Worm (Caenorhabditis elegans): ENCODE measurements around the gene Y69A2AR.32.

Gene Y69A2AR.32

DNA sequence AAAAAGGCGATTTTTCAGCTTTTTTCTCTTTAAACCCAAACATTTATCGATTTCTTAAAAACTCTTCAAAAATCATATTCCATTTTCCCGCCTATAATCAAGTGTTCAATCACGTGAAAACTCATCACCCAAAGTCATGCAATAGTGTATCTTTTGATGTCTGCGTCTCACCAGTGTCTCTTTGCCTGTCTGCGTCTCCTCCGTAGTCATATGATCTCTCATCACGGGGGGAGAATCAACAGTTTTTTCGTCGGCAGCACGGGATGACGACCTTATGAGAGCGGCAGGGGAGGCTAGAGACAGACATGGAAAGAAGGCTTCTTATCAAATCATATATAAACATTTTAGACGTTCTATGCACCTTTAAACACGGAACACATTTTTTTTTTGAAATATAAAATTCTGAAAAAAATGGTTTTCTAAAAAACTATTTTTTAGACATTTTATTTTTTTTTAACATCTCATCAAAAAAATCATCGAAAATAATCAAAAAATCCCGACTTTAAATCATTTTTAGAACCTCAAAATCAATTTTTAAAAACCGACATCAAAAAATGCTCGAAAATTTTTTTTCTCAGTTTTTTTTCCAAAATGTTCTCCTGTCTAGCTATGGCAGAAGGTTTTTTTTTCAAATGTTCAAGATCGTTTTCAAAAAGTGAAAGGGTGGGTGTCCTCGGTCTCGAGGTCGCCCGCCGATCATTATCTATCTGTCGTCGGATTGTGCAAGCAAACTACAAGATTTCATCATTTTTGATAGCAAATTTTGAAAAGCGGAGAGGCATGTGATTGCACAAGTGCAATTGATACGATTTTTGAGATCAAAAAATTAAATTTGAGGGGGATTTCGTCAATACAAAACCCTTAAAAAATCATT, 8.0 kb upstream of the Y69A2AR.32 start (continued):
- TF ChIP-seq nhr-237 (tag; optimal IDR thresholded peaks at IDR 0.05) (no peak), ceh-20 (GFP tag; IDR thresholded peaks at IDR 0.05) (peak; percentile 99), unc-62 (GFP tag; optimal IDR thresholded peaks at IDR 0.05 in 1 of 2) (peak; percentile 66 to 99), unc-62 (tag; optimal IDR thresholded peaks at IDR 0.05) (no peak), dmd-9 (GFP tag; IDR thresholded peaks at IDR 0.05) (peak; percentile 83), nhr-102 (tag; optimal IDR thresholded peaks at IDR 0.05) (peak; percentile 96), hmg-1.1 (GFP tag; IDR thresholded peaks at IDR 0.05) (peak; percentile 95), nhr-48 (tag; optimal IDR thresholded peaks at IDR 0.05) (peak; percentile 96)

DNA sequence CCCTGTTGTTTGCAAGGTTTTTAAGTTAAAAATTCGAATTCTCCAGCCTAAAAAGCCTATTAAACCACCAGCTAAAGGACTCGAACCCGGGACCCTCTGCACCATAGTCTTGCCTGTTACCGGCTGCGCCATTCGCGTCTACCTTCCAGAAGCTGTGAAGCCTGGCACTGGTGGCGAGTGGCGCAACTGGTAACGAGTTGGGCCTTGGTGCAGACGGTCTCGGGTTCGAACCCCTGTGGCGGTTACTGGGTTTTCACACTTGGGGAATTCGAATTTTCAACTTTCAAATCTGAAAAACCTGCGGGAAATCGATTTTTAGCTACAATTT, 7.4 kb upstream of the Y69A2AR.32 start:
- peak; percentile 59; the same call in 1 of the 2 replicates for TF ChIP-seq madf-9 (GFP tag; conservative IDR thresholded peaks at IDR 0.05)
- TF ChIP-seq dmd-8 (GFP tag; IDR thresholded peaks at IDR 0.05): peak; percentile 40; the same call in 1 of the 2 replicates
- no peak for TF ChIP-seq dmd-6 (GFP tag; IDR thresholded peaks at IDR 0.05)
- no peak for TF ChIP-seq vab-7 (GFP tag; IDR thresholded peaks at IDR 0.05)
- TF ChIP-seq lim-7 (GFP tag; IDR thresholded peaks at IDR 0.05): 0 out of 2 replicates have a peak, but pooled peaks have one; percentile 42
- 0 out of 2 replicates have a peak, but pooled peaks have one; percentile 43 for TF ChIP-seq pha-4 (GFP tag; IDR thresholded peaks at IDR 0.05)
- TF ChIP-seq pha-4 (tag; optimal IDR thresholded peaks at IDR 0.05): no peak
- 0 out of 2 replicates have a peak, but pooled peaks have one; percentile 65 for TF ChIP-seq Y48G9A.11 (GFP tag; IDR thresholded peaks at IDR 0.05)
- TF ChIP-seq ctbp-1 (GFP tag; IDR thresholded peaks at IDR 0.05): peak; percentile 43; the same call in 1 of the 2 replicates
- TF ChIP-seq madf-5 (GFP tag; IDR thresholded peaks at IDR 0.05): no peak; a peak in 1 of 4 replicates
- TF ChIP-seq ZK337.2 (GFP tag; IDR thresholded peaks at IDR 0.05): 0 out of 2 replicates have a peak, but pooled peaks have one; percentile 18
- no peak for TF ChIP-seq lir-3 (tag; optimal IDR thresholded peaks at IDR 0.05)
- no peak for TF ChIP-seq nhr-102 (tag; optimal IDR thresholded peaks at IDR 0.05)
- TF ChIP-seq D1046.2 (GFP tag; IDR thresholded peaks at IDR 0.05): 0 out of 2 replicates have a peak, but pooled peaks have one; percentile 68
- TF ChIP-seq php-3 (GFP tag; IDR thresholded peaks at IDR 0.05): 0 out of 2 replicates have a peak, but pooled peaks have one; percentile 22
- peak; percentile 76 for TF ChIP-seq set-16 (GFP tag; IDR thresholded peaks at IDR 0.05)
- peak; percentile 62; the same call in 1 of the 2 replicates for TF ChIP-seq T26A8.4 (GFP tag; IDR thresholded peaks at IDR 0.05)
- no peak for TF ChIP-seq jun-1 (tag; optimal IDR thresholded peaks at IDR 0.05)
- peak; percentile 32 for TF ChIP-seq lin-38 (GFP tag; IDR thresholded peaks at IDR 0.05)
- TF ChIP-seq zfp-3 (GFP tag; conservative IDR thresholded peaks at IDR 0.05): 0 out of 2 replicates have a peak, but pooled peaks have one; percentile 41
- TF ChIP-seq snpc-1.2 (GFP tag; IDR thresholded peaks at IDR 0.05): peak; percentile 55
- 0 out of 2 replicates have a peak, but pooled peaks have one; percentile 14 for TF ChIP-seq tag-97 (GFP tag; IDR thresholded peaks at IDR 0.05)
- TF ChIP-seq ces-1 (GFP tag; optimal IDR thresholded peaks at IDR 0.05): no peak
- TF ChIP-seq zip-2 (tag; optimal IDR thresholded peaks at IDR 0.05): peak; percentile 4
- peak; percentile 70; the same call in 1 of the 2 replicates for TF ChIP-seq egl-43 (GFP tag; IDR thresholded peaks at IDR 0.05)

DNA sequence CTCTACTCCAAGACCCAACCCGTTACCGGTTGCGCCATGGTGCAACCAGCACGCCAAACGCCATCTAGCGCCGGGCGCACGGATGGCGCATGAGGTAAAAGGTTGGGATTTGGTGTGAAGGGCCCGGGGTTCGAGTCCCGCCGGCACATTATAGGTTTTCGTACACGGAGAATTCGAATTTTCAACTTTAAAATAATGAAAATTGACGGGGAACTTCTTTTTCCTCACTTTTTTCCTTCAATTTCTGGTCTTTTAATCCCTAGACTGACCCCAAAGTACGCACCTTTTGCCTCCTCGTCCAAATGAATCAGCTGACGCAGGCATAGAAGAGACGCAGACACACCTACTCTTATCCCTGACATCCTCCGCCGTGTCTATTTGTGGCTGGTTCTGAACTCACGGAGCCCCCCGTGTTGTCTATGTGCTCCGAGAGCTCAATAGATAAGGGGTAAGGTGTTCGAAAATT, 6.6 kb upstream of the Y69A2AR.32 start:
- peak; percentile 28 for TF ChIP-seq ama-1 (optimal IDR thresholded peaks at IDR 0.05)
- TF ChIP-seq lim-7 (GFP tag; IDR thresholded peaks at IDR 0.05): 0 out of 2 replicates have a peak, but pooled peaks have one; percentile 31
- peak; percentile 53 for TF ChIP-seq snpc-1.2 (GFP tag; IDR thresholded peaks at IDR 0.05)
- peak; percentile 74 for TF ChIP-seq set-16 (GFP tag; IDR thresholded peaks at IDR 0.05)
- TF ChIP-seq daf-16 (GFP tag; optimal IDR thresholded peaks at IDR 0.05): no peak
- peak; percentile 15 for TF ChIP-seq daf-16 (tag; optimal IDR thresholded peaks at IDR 0.05)
- TF ChIP-seq lsy-2 (tag; optimal IDR thresholded peaks at IDR 0.05): peak in 1 of 2 experiments; percentile 46
- no peak for TF ChIP-seq ceh-62 (tag; optimal IDR thresholded peaks at IDR 0.05)
- peak; percentile 57; the same call in 1 of the 2 replicates for TF ChIP-seq Y48G9A.11 (GFP tag; IDR thresholded peaks at IDR 0.05)
- peak; percentile 31 for TF ChIP-seq nhr-77 (tag; optimal IDR thresholded peaks at IDR 0.05)
- TF ChIP-seq lin-15B (tag; optimal IDR thresholded peaks at IDR 0.05): no peak
- no peak for TF ChIP-seq T26A8.4 (GFP tag; IDR thresholded peaks at IDR 0.05)
- TF ChIP-seq dmd-6 (GFP tag; IDR thresholded peaks at IDR 0.05): peak; percentile 23; the same call in 1 of the 2 replicates
- TF ChIP-seq dve-1 (tag; optimal IDR thresholded peaks at IDR 0.05; ENCODE audit: insufficient read depth): peak; percentile 25
- peak; percentile 89 for TF ChIP-seq hlh-30 (tag; optimal IDR thresholded peaks at IDR 0.05; ENCODE audit: insufficient read depth)
- peak; percentile 33; the same call in 1 of the 2 replicates for TF ChIP-seq nhr-41 (GFP tag; IDR thresholded peaks at IDR 0.05)
- TF ChIP-seq lin-13 (GFP tag; optimal IDR thresholded peaks at IDR 0.05): peak; percentile 48
- TF ChIP-seq aha-1 (tag): peak; percentile 94
- no peak for TF ChIP-seq egl-43 (GFP tag; IDR thresholded peaks at IDR 0.05)
- TF ChIP-seq mep-1 (tag; optimal IDR thresholded peaks at IDR 0.05): peak; percentile 2
- peak; percentile 37 for TF ChIP-seq lin-38 (GFP tag; IDR thresholded peaks at IDR 0.05)
- TF ChIP-seq hlh-11 (tag; optimal IDR thresholded peaks at IDR 0.05): peak; percentile 81
